Worm (Caenorhabditis elegans): ENCODE data around the gene srh-97.

DNA sequence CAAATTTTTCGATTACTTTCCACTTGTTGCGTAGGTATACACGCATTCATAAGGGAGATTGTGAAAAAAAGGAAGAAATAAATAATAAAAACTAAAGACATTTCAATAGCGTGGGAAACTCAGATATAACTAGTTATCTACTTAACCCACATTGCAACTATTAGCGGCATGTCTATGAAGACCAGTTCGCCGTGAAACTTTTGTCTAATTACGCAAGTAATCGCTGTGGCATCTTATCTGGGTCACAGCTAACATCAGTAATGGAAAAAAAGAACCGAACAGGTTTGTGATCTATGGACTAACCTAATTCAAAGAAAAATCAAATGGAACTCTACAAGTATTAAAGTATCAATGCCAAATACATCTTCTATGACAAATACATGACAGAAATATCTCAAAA is 3.7 kb upstream of the srh-97 start, which contains the start of gene clec-241:
- no peak for TF ChIP-seq nhr-237 (tag; optimal IDR thresholded peaks at IDR 0.05)
- no peak for TF ChIP-seq aly-2 (tag; optimal IDR thresholded peaks at IDR 0.05)
- TF ChIP-seq daf-12 (tag; optimal IDR thresholded peaks at IDR 0.05), result no peak
- TF ChIP-seq nhr-11 (tag; optimal IDR thresholded peaks at IDR 0.05), result no peak
- TF ChIP-seq elt-3 (tag; optimal IDR thresholded peaks at IDR 0.05), result no peak
- TF ChIP-seq zag-1 (tag; optimal IDR thresholded peaks at IDR 0.05), result no peak
- no peak for TF ChIP-seq ama-1 (optimal IDR thresholded peaks at IDR 0.05)
- no peak for TF ChIP-seq fkh-10 (GFP tag; optimal IDR thresholded peaks at IDR 0.05)
- TF ChIP-seq mdl-1 (tag; optimal IDR thresholded peaks at IDR 0.05), result no peak
- no peak for TF ChIP-seq ZK546.5 (tag; optimal IDR thresholded peaks at IDR 0.05)
- TF ChIP-seq ztf-4 (tag; optimal IDR thresholded peaks at IDR 0.05), result no peak
- TF ChIP-seq ceh-9 (tag; optimal IDR thresholded peaks at IDR 0.05), result no peak
